Fruit fly (Drosophila melanogaster): ENCODE data around the gene CG17721.

CG17721 gene

DNA sequence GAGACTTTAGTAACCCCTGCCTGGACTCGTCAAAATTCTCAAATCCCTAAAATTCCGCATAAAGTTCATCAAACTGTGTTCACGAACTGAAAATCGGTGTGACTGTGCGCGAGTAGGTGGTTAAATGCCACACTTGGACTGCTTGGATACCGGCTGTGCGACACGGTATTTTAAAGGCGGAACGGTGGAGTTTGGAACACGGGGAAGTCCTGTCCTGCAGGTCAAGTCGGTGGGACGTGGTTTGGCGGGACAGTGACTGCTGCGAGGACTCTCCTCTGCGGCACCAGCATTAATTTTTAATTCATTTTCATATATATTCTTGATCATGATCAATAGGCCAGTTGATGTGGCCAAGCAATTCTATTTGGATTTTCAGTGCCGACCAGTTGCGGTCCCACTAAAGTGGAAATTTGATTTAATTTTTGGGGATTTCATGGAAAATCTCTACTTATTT lies at the start of gene CG17721, which contains the start of gene Arfip (continued):
- TF ChIP-seq gsb (GFP tag; IDR thresholded peaks at IDR 0.05) (no peak), Ssrp (tag; optimal IDR thresholded peaks at IDR 0.05) (no peak), CG33557 (GFP tag; optimal IDR thresholded peaks at IDR 0.05) (no peak), CG15479 (GFP tag; optimal IDR thresholded peaks at IDR 0.05) (no peak), CG17612 (GFP tag; IDR thresholded peaks at IDR 0.05) (no peak), disco-r (GFP tag; optimal IDR thresholded peaks at IDR 0.05) (no peak), NK7.1 (GFP tag; optimal IDR thresholded peaks at IDR 0.05) (no peak), klu (GFP tag; IDR thresholded peaks at IDR 0.05) (no peak), Rx (GFP tag; IDR thresholded peaks at IDR 0.05) (no peak), CG10543 (GFP tag; optimal IDR thresholded peaks at IDR 0.05) (no peak), Dbx (GFP tag; IDR thresholded peaks at IDR 0.05) (no peak), lab (GFP tag; optimal IDR thresholded peaks at IDR 0.05) (no peak), Drgx (GFP tag; IDR thresholded peaks at IDR 0.05) (no peak), bowl (GFP tag; IDR thresholded peaks at IDR 0.05) (no peak), CG2712 (tag; optimal IDR thresholded peaks at IDR 0.05) (peak; percentile 19), Hmr (GFP tag; optimal IDR thresholded peaks at IDR 0.05) (no peak), CG13123 (GFP tag; optimal IDR thresholded peaks at IDR 0.05) (no peak), ro (GFP tag; IDR thresholded peaks at IDR 0.05) (no peak), en (GFP tag; optimal IDR thresholded peaks at IDR 0.05) (no peak), so (GFP tag; IDR thresholded peaks at IDR 0.05) (no peak), CG6175 (GFP tag; IDR thresholded peaks at IDR 0.05) (no peak), B-H2 (GFP tag; optimal IDR thresholded peaks at IDR 0.05) (no peak), CG7372 (GFP tag; IDR thresholded peaks at IDR 0.05) (no peak), CG10274 (GFP tag; optimal IDR thresholded peaks at IDR 0.05) (no peak), CG16813 (GFP tag; IDR thresholded peaks at IDR 0.05; ENCODE audit: partially characterized antibody) (no peak), Stat92E (GFP tag; optimal IDR thresholded peaks at IDR 0.05) (no peak), Bteb2 (GFP tag; optimal IDR thresholded peaks at IDR 0.05) (no peak), PHDP (tag; optimal IDR thresholded peaks at IDR 0.05) (no peak), CG17568 (GFP tag; optimal IDR thresholded peaks at IDR 0.05) (no peak), lmd (GFP tag; IDR thresholded peaks at IDR 0.05) (no peak), Side (GFP tag; optimal IDR thresholded peaks at IDR 0.05) (no peak), Chrac-16 (GFP tag; optimal IDR thresholded peaks at IDR 0.05) (no peak), CG34422 (GFP tag; IDR thresholded peaks at IDR 0.05) (peak; percentile 53; the same call in 1 of the 3 replicates), lov (optimal IDR thresholded peaks at IDR 0.05) (no peak), lov (GFP tag; IDR thresholded peaks at IDR 0.05) (no peak), Antp (GFP tag; optimal IDR thresholded peaks at IDR 0.05) (no peak), kay (GFP tag; optimal IDR thresholded peaks at IDR 0.05) (no peak), sisA (GFP tag; IDR thresholded peaks at IDR 0.05) (no peak), chn (GFP tag; optimal IDR thresholded peaks at IDR 0.05) (no peak), CG9609 (GFP tag; optimal IDR thresholded peaks at IDR 0.05) (no peak), mld (GFP tag; IDR thresholded peaks at IDR 0.05; ENCODE audit: partially characterized antibody) (no peak), CG3281 (GFP tag; optimal IDR thresholded peaks at IDR 0.05) (no peak), CG6791 (GFP tag; IDR thresholded peaks at IDR 0.05; ENCODE audit: partially characterized antibody) (no peak), CG18599 (GFP tag; optimal IDR thresholded peaks at IDR 0.05) (no peak), toy (GFP tag; IDR thresholded peaks at IDR 0.05) (no peak), CG14965 (GFP tag; optimal IDR thresholded peaks at IDR 0.05; ENCODE audit: borderline replicate concordance) (no peak), YL-1 (GFP tag; optimal IDR thresholded peaks at IDR 0.05) (peak; percentile 55), Oli (tag; optimal IDR thresholded peaks at IDR 0.05) (no peak), ato (GFP tag; IDR thresholded peaks at IDR 0.05; ENCODE audit: partially characterized antibody) (no peak), Dip3 (GFP tag; optimal IDR thresholded peaks at IDR 0.05) (no peak), CG2129 (GFP tag; IDR thresholded peaks at IDR 0.05; ENCODE audit: partially characterized antibody) (no peak), MTF-1 (GFP tag; optimal IDR thresholded peaks at IDR 0.05; ENCODE audit: borderline replicate concordance) (no peak)
